Worm (Caenorhabditis elegans) whole organism, late embryonic: ENCODE measurements around the gene H19J13.2.
A peak's percentile ranks its signal among the peaks of the same experiment; 100 is the strongest.

ENCODE experiments used
- C08G9.2 ChIP-seq: sonication (generic microtip); optimal IDR thresholded peaks from 2 replicates; lab custom pipeline; 2016; ENCODE audit warnings: mild to moderate bottlenecking, missing genetic modification characterization, moderate library complexity, missing compliant biosample characterization
- C38D4.7 ChIP-seq: fragments of 200-800 bp; sonication (Bioruptor generic); optimal IDR thresholded peaks from 2 replicates; lab custom pipeline; 2018; ENCODE audit warnings: mild to moderate bottlenecking, missing genetic modification characterization, moderate library complexity, missing compliant biosample characterization
- F13H6.1 ChIP-seq: sonication (generic microtip); optimal IDR thresholded peaks from 2 replicates; lab custom pipeline; 2016; ENCODE audit warnings: missing genetic modification characterization, missing compliant biosample characterization
- Y22D7AL.16 ChIP-seq: sonication (generic microtip); optimal IDR thresholded peaks from 2 replicates; lab custom pipeline; 2016; ENCODE audit warnings: missing genetic modification characterization, missing compliant biosample characterization
- ahr-1 ChIP-seq: sonication (generic microtip); optimal IDR thresholded peaks from 2 replicates; lab custom pipeline; 2016; ENCODE audit warnings: missing genetic modification characterization, missing compliant biosample characterization
- ceh-2 ChIP-seq: sonication (generic microtip); optimal IDR thresholded peaks from 2 replicates; lab custom pipeline; 2016; ENCODE audit warnings: missing genotype, missing genetic modification characterization, missing compliant biosample characterization
- ceh-22 ChIP-seq: sonication (generic microtip); optimal IDR thresholded peaks from 2 replicates; lab custom pipeline; 2017; ENCODE audit warnings: missing biosample characterization, missing genetic modification characterization
- ceh-30 ChIP-seq: fragments of 150-350 bp; optimal IDR thresholded peaks from 2 replicates; lab custom pipeline; 2014; ENCODE audit warnings: missing biosample characterization, missing genetic modification characterization
- ceh-34 ChIP-seq: sonication (generic microtip); optimal IDR thresholded peaks from 2 replicates; lab custom pipeline; 2016; ENCODE audit warnings: mild to moderate bottlenecking, missing genetic modification characterization, missing compliant biosample characterization
- ceh-48 ChIP-seq: sonication (generic microtip); optimal IDR thresholded peaks from 2 replicates; lab custom pipeline; 2016; ENCODE audit warnings: missing genetic modification characterization, inconsistent platforms, missing compliant biosample characterization
- ceh-6 ChIP-seq: fragments of 200-800 bp; sonication (Bioruptor generic); optimal IDR thresholded peaks from 2 replicates; lab custom pipeline; 2018; ENCODE audit warnings: mild to moderate bottlenecking, missing genetic modification characterization, missing compliant biosample characterization
- elt-2 ChIP-seq: sonication (generic microtip); optimal IDR thresholded peaks from 2 replicates; lab custom pipeline; 2016; ENCODE audit warnings: missing genetic modification reagents, missing genetic modification characterization, missing compliant biosample characterization
- ets-4 ChIP-seq: sonication (generic microtip); optimal IDR thresholded peaks from 2 replicates; lab custom pipeline; 2016; ENCODE audit warnings: missing genetic modification characterization, missing compliant biosample characterization
- eyg-1 ChIP-seq: sonication (generic microtip); optimal IDR thresholded peaks from 2 replicates; lab custom pipeline; 2016; ENCODE audit warnings: missing genotype, missing genetic modification characterization, missing compliant biosample characterization
- fax-1 ChIP-seq: sonication (generic microtip); optimal IDR thresholded peaks from 2 replicates; lab custom pipeline; 2016; ENCODE audit warnings: missing genotype, missing genetic modification characterization, missing compliant biosample characterization
- fkh-10 ChIP-seq: fragments of 150-350 bp; optimal IDR thresholded peaks from 2 replicates; lab custom pipeline; 2014; ENCODE audit warnings: missing biosample characterization, missing genetic modification reagents, missing genetic modification characterization
- fkh-6 ChIP-seq: sonication (generic microtip); optimal IDR thresholded peaks from 2 replicates; lab custom pipeline; 2016; ENCODE audit warnings: missing genetic modification characterization, missing compliant biosample characterization
- gmeb-2 ChIP-seq: sonication (generic microtip); optimal IDR thresholded peaks from 2 replicates; lab custom pipeline; 2016; ENCODE audit warnings: missing genetic modification characterization, inconsistent platforms, missing compliant biosample characterization
- hlh-15 ChIP-seq: sonication (generic microtip); optimal IDR thresholded peaks from 2 replicates; lab custom pipeline; 2016; ENCODE audit warnings: missing genetic modification characterization, missing compliant biosample characterization
- hlh-6 ChIP-seq: sonication (generic microtip); optimal IDR thresholded peaks from 2 replicates; lab custom pipeline; 2016; ENCODE audit warnings: missing genotype, missing genetic modification characterization, missing compliant biosample characterization
- lin-11 ChIP-seq: fragments of 200-800 bp; sonication (Bioruptor generic); optimal IDR thresholded peaks from 2 replicates; lab custom pipeline; 2018; ENCODE audit warnings: mild to moderate bottlenecking, missing genetic modification characterization, missing compliant biosample characterization
- madf-2 ChIP-seq: sonication (generic microtip); optimal IDR thresholded peaks from 2 replicates; lab custom pipeline; 2017; ENCODE audit warnings: missing genetic modification characterization, missing compliant biosample characterization
- nfya-1 ChIP-seq: sonication (generic microtip); optimal IDR thresholded peaks from 2 replicates; lab custom pipeline; 2017; ENCODE audit warnings: missing genetic modification characterization, mild to moderate bottlenecking, missing compliant biosample characterization, antibody characterized with exemption, moderate library complexity
- nhr-11 ChIP-seq: fragments of 150-350 bp; optimal IDR thresholded peaks from 2 replicates; lab custom pipeline; 2014; ENCODE audit warnings: missing biosample characterization, missing genetic modification characterization
- nhr-232 ChIP-seq: sonication (generic microtip); optimal IDR thresholded peaks from 2 replicates; lab custom pipeline; 2016; ENCODE audit warnings: missing genetic modification characterization, missing compliant biosample characterization
- npax-4 ChIP-seq: sonication (generic microtip); optimal IDR thresholded peaks from 2 replicates; lab custom pipeline; 2016; ENCODE audit warnings: missing genetic modification characterization, missing compliant biosample characterization
- odd-2 ChIP-seq: sonication (generic microtip); optimal IDR thresholded peaks from 2 replicates; lab custom pipeline; 2017; ENCODE audit warnings: antibody characterized with exemption, mild to moderate bottlenecking, missing genetic modification characterization, missing compliant biosample characterization
- pag-3 ChIP-seq: sonication (generic microtip); optimal IDR thresholded peaks from 2 replicates; lab custom pipeline; 2016; ENCODE audit warnings: missing compliant biosample characterization, missing genetic modification characterization, borderline replicate concordance
- pax-1 ChIP-seq: fragments of 150-350 bp; optimal IDR thresholded peaks from 2 replicates; lab custom pipeline; 2014; ENCODE audit warnings: missing biosample characterization, missing genetic modification characterization
- pha-4 ChIP-seq: fragments of 150-350 bp; optimal IDR thresholded peaks from 2 replicates; lab custom pipeline; 2018; ENCODE audit warnings: missing biosample characterization, missing genetic modification reagents, missing genetic modification characterization
- ref-2 ChIP-seq: sonication (generic microtip); optimal IDR thresholded peaks from 2 replicates; lab custom pipeline; 2016; ENCODE audit warnings: missing genetic modification characterization, missing compliant biosample characterization
- rnt-1 ChIP-seq: sonication (generic microtip); optimal IDR thresholded peaks from 2 replicates; lab custom pipeline; 2016; ENCODE audit warnings: missing genetic modification characterization, missing compliant biosample characterization
- sdc-2 ChIP-seq: sonication (generic microtip); optimal IDR thresholded peaks from 2 replicates; lab custom pipeline; 2016; ENCODE audit warnings: missing genotype, missing genetic modification characterization, missing compliant biosample characterization
- sox-2 ChIP-seq: fragments of 200-800 bp; sonication (Bioruptor generic); IDR thresholded peaks from 2 replicates; pipeline ENCODE4 v1.3.6; 2022; ENCODE audit warnings: missing genetic modification reagents, missing genetic modification characterization, missing compliant biosample characterization
- tbx-2 ChIP-seq: sonication (generic microtip); optimal IDR thresholded peaks from 2 replicates; lab custom pipeline; 2016; ENCODE audit warnings: missing genetic modification characterization, missing compliant biosample characterization
- tbx-7 ChIP-seq: sonication (generic microtip); optimal IDR thresholded peaks from 2 replicates; lab custom pipeline; 2016; ENCODE audit warnings: missing genotype, missing genetic modification characterization, missing compliant biosample characterization
- unc-55 ChIP-seq: sonication (generic microtip); optimal IDR thresholded peaks from 2 replicates; lab custom pipeline; 2017; ENCODE audit warnings: missing biosample characterization, missing genetic modification reagents, missing genetic modification characterization
- unc-86 ChIP-seq: sonication (generic microtip); optimal IDR thresholded peaks from 2 replicates; lab custom pipeline; 2016; ENCODE audit warnings: missing genetic modification characterization, missing compliant biosample characterization
- zip-5 ChIP-seq: sonication (generic microtip); optimal IDR thresholded peaks from 2 replicates; lab custom pipeline; 2016; ENCODE audit warnings: missing genetic modification characterization, missing compliant biosample characterization
- ztf-16 ChIP-seq: sonication (generic microtip); optimal IDR thresholded peaks from 2 replicates; lab custom pipeline; 2017; ENCODE audit warnings: missing genetic modification characterization, missing compliant biosample characterization

Gene H19J13.2

DNA sequence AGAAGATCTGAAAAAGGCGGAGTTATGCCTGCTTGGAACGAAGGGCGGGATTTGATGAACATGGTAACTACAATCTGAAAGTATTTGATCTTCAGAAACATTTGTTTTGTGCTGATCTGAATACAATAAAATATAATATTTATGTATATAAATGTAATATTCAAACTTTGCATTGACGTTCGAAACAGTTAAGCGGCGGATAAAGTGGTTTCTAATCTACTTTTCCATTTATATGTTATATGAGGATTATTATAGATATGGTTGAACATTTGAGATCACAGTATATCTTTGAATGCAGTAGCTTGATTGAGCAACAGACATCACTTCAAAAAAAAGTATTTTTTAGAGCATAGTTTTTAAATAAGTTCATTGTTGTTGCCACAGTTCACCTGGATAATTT, at the start of gene H19J13.2:
TSS of gene H19J13.2 (minus strand) at position 101 of the 400 bp plus-strand sequence.
- TF ChIP-seq fkh-10 (GFP tag; lab: Kevin White, UChicago) (no peak), nfya-1 (tag; lab: Kevin White, UChicago) (no peak), ceh-2 (no peak), fkh-6 (tag; lab: Kevin White, UChicago) (no peak)

DNA sequence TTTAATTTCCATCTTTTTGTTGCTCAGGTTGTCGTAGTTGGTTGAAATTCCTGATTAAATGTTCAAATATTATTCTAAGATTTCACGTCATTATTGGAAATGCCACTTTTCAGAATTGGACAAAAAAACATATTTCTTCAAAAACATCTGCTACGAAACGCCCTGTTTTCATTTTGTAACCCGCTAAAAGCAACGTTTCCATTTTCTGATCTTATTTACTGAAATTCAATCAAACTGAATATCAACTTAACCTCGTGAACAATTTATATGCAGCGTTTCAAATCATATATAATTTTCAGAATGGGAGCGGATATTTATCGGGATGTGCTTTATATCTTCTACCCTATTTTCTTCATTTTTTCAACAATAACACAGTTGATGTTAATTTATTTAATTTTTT, 49.7 kb upstream of the H19J13.2 start, which contains the start of gene srd-40:
TSS of gene srd-40 (plus strand) at position 301 of the 400 bp plus-strand sequence.
- TF ChIP-seq hlh-6 (tag; lab: Kevin White, UChicago) (no peak), tbx-7 (no peak), ceh-48 (tag; lab: Kevin White, UChicago) (no peak), F13H6.1 (no peak), zip-5 (tag; lab: Kevin White, UChicago) (no peak)

DNA sequence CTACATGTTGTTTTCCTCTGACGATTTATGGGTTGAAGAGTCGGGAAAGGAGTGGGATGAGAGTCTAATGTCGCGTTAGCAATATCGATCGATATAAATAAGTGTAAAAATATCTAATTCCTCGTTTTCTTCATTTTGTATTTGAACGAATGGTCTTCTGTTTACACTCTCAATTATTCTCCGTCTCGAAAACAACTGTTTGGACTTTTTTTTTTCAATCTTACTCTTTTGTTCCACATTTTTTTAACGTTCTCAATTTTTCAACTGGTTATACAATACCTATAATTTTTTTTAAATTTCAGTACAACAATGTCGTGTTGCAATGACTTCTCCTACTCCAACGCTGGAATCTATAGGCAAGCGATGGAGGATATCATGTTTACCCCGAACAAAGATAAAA, 47.6 kb upstream of the H19J13.2 start, which contains the start of gene F17A2.13:
TSS of gene F17A2.13 (plus strand) at position 301 of the 400 bp plus-strand sequence.
- no peak for TF ChIP-seq pag-3 (tag; lab: Kevin White, UChicago)
- TF ChIP-seq ceh-22 (tag; lab: Kevin White, UChicago), result no peak
- no peak for TF ChIP-seq odd-2 (tag; lab: Kevin White, UChicago)
- TF ChIP-seq rnt-1 (tag; lab: Kevin White, UChicago), result no peak
- no peak for TF ChIP-seq ceh-34 (tag; lab: Kevin White, UChicago)
- no peak for TF ChIP-seq pha-4
- TF ChIP-seq C08G9.2 (tag; lab: Kevin White, UChicago), result no peak

DNA sequence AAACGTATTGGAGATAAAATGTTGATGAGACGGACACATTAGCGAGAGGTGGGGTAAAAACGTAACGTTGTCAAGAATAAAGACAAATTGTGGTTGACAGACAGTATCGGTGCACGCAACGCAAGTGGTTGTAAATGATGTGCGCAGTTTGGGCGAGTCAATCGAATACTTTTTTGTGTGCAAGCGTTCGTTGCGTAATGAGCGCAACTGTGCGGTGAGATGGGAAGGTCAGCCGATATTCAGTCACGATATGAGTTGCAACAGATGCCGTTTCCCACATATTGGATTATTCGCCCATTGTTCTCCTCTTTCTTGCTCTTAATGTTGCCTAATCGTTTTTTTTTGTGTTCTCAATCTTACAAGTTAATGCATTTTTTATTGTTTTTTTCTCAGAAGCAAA, 47.0 kb upstream of the H19J13.2 start, which contains the start of gene ceh-40:
TSS of gene ceh-40 (minus strand) at position 41 of the 400 bp plus-strand sequence.
- TF ChIP-seq madf-2, result no peak
- no peak for TF ChIP-seq rnt-1 (tag; lab: Kevin White, UChicago)
- TF ChIP-seq hlh-15 (tag; lab: Kevin White, UChicago), result no peak
- TF ChIP-seq unc-55, result peak; percentile 49
- no peak for TF ChIP-seq pax-1 (tag; lab: Kevin White, UChicago)
- no peak for TF ChIP-seq gmeb-2 (tag; lab: Kevin White, UChicago)
- peak; percentile 35 for TF ChIP-seq tbx-2 (tag; lab: Kevin White, UChicago)
- TF ChIP-seq C38D4.7, result no peak
- TF ChIP-seq ceh-34 (tag; lab: Kevin White, UChicago), result no peak
- TF ChIP-seq fkh-10 (GFP tag; lab: Kevin White, UChicago), result no peak
- no peak for TF ChIP-seq lin-11 (tag; lab: Kevin White, UChicago)
- no peak for TF ChIP-seq eyg-1 (tag; lab: Kevin White, UChicago)
- TF ChIP-seq elt-2, result peak; percentile 26
- no peak for TF ChIP-seq sdc-2
- TF ChIP-seq ahr-1, result no peak
- TF ChIP-seq ceh-6 (GFP tag; lab: Kevin White, UChicago), result no peak

DNA sequence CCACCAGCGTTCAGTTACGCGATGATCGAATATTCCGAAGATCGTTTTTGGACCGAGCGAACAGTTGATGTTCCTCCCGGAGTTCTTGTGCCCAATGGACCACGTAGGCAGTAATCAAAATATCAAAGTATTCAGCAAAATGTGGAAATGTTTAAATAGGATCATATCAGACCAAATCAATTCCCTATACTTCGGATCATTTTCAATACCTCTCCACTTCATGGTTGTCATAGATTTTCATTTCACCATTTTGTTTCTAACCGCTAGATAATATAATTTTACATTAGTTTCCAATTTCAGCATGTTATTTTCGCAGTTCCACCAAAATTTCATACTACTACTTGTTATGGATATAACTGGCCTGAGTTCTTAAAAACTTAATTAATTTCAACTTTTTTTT, 43.8 kb upstream of the H19J13.2 start:
- TF ChIP-seq unc-86, result no peak

DNA sequence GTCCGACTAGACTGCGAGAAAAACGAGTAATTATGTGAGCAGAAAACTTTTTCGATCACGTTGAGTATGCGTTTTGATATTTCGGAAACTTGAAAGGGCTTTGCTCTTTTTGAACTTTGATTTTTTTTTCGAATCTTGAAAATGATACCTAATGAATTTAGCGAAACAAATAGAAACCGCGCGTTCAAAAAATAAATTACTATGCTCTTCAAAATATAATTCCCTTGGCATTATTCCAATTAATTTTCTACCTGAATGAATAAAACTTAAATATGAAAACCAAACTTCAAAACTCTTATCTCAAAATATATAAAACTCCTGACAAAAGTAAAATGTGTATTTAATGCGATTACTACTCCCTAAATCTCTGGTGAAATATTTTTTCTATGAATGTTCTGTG, 41.5 kb upstream of the H19J13.2 start, which contains the start of gene xtr-2:
TSS of gene xtr-2 (plus strand) at position 301 of the 400 bp plus-strand sequence.
- TF ChIP-seq ets-4 (no peak), npax-4 (tag; lab: Kevin White, UChicago) (no peak), unc-86 (no peak), ceh-30 (tag; lab: Kevin White, UChicago) (no peak), nhr-11 (tag; lab: Kevin White, UChicago) (no peak), ref-2 (tag; lab: Kevin White, UChicago) (no peak), F13H6.1 (no peak), Y22D7AL.16 (tag; lab: Kevin White, UChicago) (no peak), pha-4 (no peak), fax-1 (no peak), lin-11 (tag; lab: Kevin White, UChicago) (no peak), ztf-16 (tag; lab: Kevin White, UChicago) (no peak), C38D4.7 (no peak), nhr-232 (no peak), sdc-2 (no peak), sox-2 (GFP tag; lab: Robert Waterston, UW) (no peak), C08G9.2 (tag; lab: Kevin White, UChicago) (no peak)
